Worm (Caenorhabditis elegans) whole organism, mixed stage, embryonic: ENCODE results near the gene F20D12.7.

Experiments
- M03D4.4 ChIP-seq: sonication (generic microtip); optimal IDR thresholded peaks from 2 replicates; lab custom pipeline; 2017; ENCODE audit warnings: mild to moderate bottlenecking, missing genetic modification characterization, missing compliant biosample characterization
- blmp-1 ChIP-seq: fragments of 150-350 bp; optimal IDR thresholded peaks from 2 replicates; lab custom pipeline; 2014; ENCODE audit warnings: missing biosample characterization, missing genetic modification characterization
- ceh-39 ChIP-seq: fragments of 150-350 bp; optimal IDR thresholded peaks from 2 replicates; lab custom pipeline; 2014; ENCODE audit warnings: missing biosample characterization, missing genetic modification characterization
- ceh-43 ChIP-seq: fragments of 200-800 bp; sonication (Bioruptor generic); optimal IDR thresholded peaks from 2 replicates; lab custom pipeline; 2018; ENCODE audit warnings: mild to moderate bottlenecking, missing genetic modification characterization, moderate library complexity, missing compliant biosample characterization
- ceh-83 ChIP-seq: fragments of 200-800 bp; sonication (Bioruptor generic); optimal IDR thresholded peaks from 2 replicates; lab custom pipeline; 2018; ENCODE audit warnings: mild to moderate bottlenecking, missing genetic modification characterization, missing compliant biosample characterization
- ces-1 ChIP-seq: fragments of 150-350 bp; optimal IDR thresholded peaks from 2 replicates; lab custom pipeline; 2014; ENCODE audit warnings: missing biosample characterization, missing genetic modification reagents, missing genetic modification characterization
- drap-1 ChIP-seq: fragments of 200-800 bp; sonication (Bioruptor generic); optimal IDR thresholded peaks from 3 replicates; lab custom pipeline; 2018; ENCODE audit warnings: mild to moderate bottlenecking, missing genetic modification characterization, missing compliant biosample characterization
- elt-1 ChIP-seq: sonication (generic microtip); optimal IDR thresholded peaks from 2 replicates; lab custom pipeline; 2017; ENCODE audit warnings: missing genetic modification characterization, mild to moderate bottlenecking, missing compliant biosample characterization, antibody characterized with exemption, moderate library complexity, borderline replicate concordance; ENCODE audit not compliant: insufficient read depth
- elt-3 ChIP-seq: fragments of 150-350 bp; optimal IDR thresholded peaks from 2 replicates; lab custom pipeline; 2014; ENCODE audit warnings: missing biosample characterization, missing genetic modification characterization
- flh-1 ChIP-seq: fragments of 200-800 bp; sonication (Bioruptor generic); optimal IDR thresholded peaks from 2 replicates; lab custom pipeline; 2018; ENCODE audit warnings: mild to moderate bottlenecking, missing genetic modification characterization, moderate library complexity, missing compliant biosample characterization
- ham-2 ChIP-seq: fragments of 200-800 bp; sonication (Bioruptor generic); optimal IDR thresholded peaks from 2 replicates; lab custom pipeline; 2018; ENCODE audit warnings: mild to moderate bottlenecking, missing genetic modification characterization, missing compliant biosample characterization
- hlh-1 ChIP-seq: fragments of 150-350 bp; optimal IDR thresholded peaks from 2 replicates; lab custom pipeline; 2014; ENCODE audit warnings: missing biosample characterization, missing genetic modification reagents, missing genetic modification characterization
- lin-13 ChIP-seq: fragments of 150-350 bp; optimal IDR thresholded peaks from 2 replicates; lab custom pipeline; 2014; ENCODE audit warnings: missing biosample characterization, missing genetic modification characterization
- lsy-2 ChIP-seq: fragments of 150-350 bp; optimal IDR thresholded peaks from 2 replicates; lab custom pipeline; 2014; ENCODE audit warnings: missing biosample characterization, missing genetic modification characterization
- mab-5 ChIP-seq: fragments of 150-350 bp; optimal IDR thresholded peaks from 2 replicates; lab custom pipeline; 2014; ENCODE audit warnings: missing biosample characterization, missing genetic modification characterization
- mep-1 ChIP-seq: fragments of 150-350 bp; optimal IDR thresholded peaks from 2 replicates; lab custom pipeline; 2017; ENCODE audit warnings: missing biosample characterization, missing genetic modification reagents, missing genetic modification characterization, inconsistent platforms
- mls-2 ChIP-seq: sonication (generic microtip); optimal IDR thresholded peaks from 2 replicates; lab custom pipeline; 2016; ENCODE audit warnings: mild to moderate bottlenecking, missing genetic modification characterization, moderate library complexity, missing compliant biosample characterization
- nhr-12 ChIP-seq: fragments of 150-350 bp; optimal IDR thresholded peaks from 2 replicates; lab custom pipeline; 2014; ENCODE audit warnings: missing biosample characterization, missing genetic modification characterization
- nhr-2 ChIP-seq: fragments of 150-350 bp; optimal IDR thresholded peaks from 2 replicates; lab custom pipeline; 2014; ENCODE audit warnings: missing biosample characterization, missing genetic modification characterization
- nhr-237 ChIP-seq: fragments of 150-350 bp; optimal IDR thresholded peaks from 2 replicates; lab custom pipeline; 2014; ENCODE audit warnings: missing biosample characterization, missing genetic modification characterization
- nhr-76 ChIP-seq: sonication (generic microtip); optimal IDR thresholded peaks from 2 replicates; lab custom pipeline; 2017; ENCODE audit warnings: missing biosample characterization, missing genetic modification characterization
- pha-4 ChIP-seq: fragments of 150-350 bp; optimal IDR thresholded peaks from 2 replicates; lab custom pipeline; 2018; ENCODE audit warnings: missing biosample characterization, missing genetic modification reagents, missing genetic modification characterization
- sem-2 ChIP-seq: fragments of 200-800 bp; sonication (Bioruptor generic); optimal IDR thresholded peaks from 2 replicates; lab custom pipeline; 2018; ENCODE audit warnings: mild to moderate bottlenecking, missing genetic modification characterization, missing compliant biosample characterization
- tbx-8 ChIP-seq: fragments of 200-800 bp; sonication (Bioruptor generic); optimal IDR thresholded peaks from 2 replicates; lab custom pipeline; 2018; ENCODE audit warnings: mild to moderate bottlenecking, missing genetic modification characterization, moderate library complexity, missing compliant biosample characterization
- unc-120 ChIP-seq: sonication (generic microtip); optimal IDR thresholded peaks from 2 replicates; lab custom pipeline; 2017; ENCODE audit warnings: missing genetic modification characterization, missing compliant biosample characterization; ENCODE audit not compliant: poor library complexity, severe bottlenecking
- unc-39 ChIP-seq: fragments of 150-350 bp; optimal IDR thresholded peaks from 2 replicates; lab custom pipeline; 2014; ENCODE audit warnings: missing biosample characterization, missing genetic modification characterization
- unc-62 ChIP-seq: fragments of 150-350 bp; optimal IDR thresholded peaks from 2 replicates; lab custom pipeline; 2014; ENCODE audit warnings: missing biosample characterization, missing genetic modification reagents, missing genetic modification characterization
- ztf-11 ChIP-seq: fragments of 150-350 bp; optimal IDR thresholded peaks from 2 replicates; lab custom pipeline; 2014; ENCODE audit warnings: missing biosample characterization, missing genetic modification characterization

The F20D12.7 gene

DNA sequence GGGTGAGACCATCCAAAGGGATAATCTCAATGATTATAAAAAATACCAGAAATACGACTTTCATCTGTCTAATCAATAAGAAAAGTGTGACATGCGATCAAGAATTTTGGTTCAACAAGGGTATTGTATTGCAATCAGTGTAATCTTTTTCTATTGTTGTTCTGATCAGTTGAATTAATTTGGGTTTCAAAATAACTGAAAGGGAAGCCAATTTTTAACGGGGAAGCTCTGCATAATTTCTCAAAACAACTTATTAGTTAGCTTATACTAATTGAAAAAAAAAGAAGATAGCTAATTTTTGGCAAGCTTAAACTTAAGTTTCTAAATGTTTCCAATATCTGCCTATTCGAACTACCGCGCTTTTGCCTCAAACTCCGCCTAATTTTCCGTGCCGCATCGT, 11.5 kb downstream of the F20D12.7 start, which contains the start of gene C49H3.12:
Gene C49H3.12 (minus strand): TSS at position 101 of the 400 bp plus-strand sequence.
- TF ChIP-seq lsy-2 (tag; lab: Kevin White, UChicago) (no peak), unc-39 (tag; lab: Kevin White, UChicago) (no peak), M03D4.4 (tag; lab: Kevin White, UChicago) (no peak), drap-1 (no peak), sem-2 (GFP tag; lab: Kevin White, UChicago) (no peak), tbx-8 (GFP tag; lab: Kevin White, UChicago) (no peak), nhr-237 (tag; lab: Kevin White, UChicago) (no peak), flh-1 (no peak), ceh-43 (GFP tag; lab: Kevin White, UChicago) (no peak), ceh-39 (tag; lab: Kevin White, UChicago) (no peak), ztf-11 (no peak), pha-4 (tag; lab: Kevin White, UChicago) (no peak), hlh-1 (tag; lab: Kevin White, UChicago) (no peak), nhr-2 (tag; lab: Kevin White, UChicago) (no peak), mep-1 (tag; lab: Kevin White, UChicago) (no peak), blmp-1 (no peak), ces-1 (GFP tag; lab: Kevin White, UChicago) (no peak), lin-13 (tag; lab: Kevin White, UChicago) (no peak)
- TF ChIP-seq, all 35 proteins: peak for 0

DNA sequence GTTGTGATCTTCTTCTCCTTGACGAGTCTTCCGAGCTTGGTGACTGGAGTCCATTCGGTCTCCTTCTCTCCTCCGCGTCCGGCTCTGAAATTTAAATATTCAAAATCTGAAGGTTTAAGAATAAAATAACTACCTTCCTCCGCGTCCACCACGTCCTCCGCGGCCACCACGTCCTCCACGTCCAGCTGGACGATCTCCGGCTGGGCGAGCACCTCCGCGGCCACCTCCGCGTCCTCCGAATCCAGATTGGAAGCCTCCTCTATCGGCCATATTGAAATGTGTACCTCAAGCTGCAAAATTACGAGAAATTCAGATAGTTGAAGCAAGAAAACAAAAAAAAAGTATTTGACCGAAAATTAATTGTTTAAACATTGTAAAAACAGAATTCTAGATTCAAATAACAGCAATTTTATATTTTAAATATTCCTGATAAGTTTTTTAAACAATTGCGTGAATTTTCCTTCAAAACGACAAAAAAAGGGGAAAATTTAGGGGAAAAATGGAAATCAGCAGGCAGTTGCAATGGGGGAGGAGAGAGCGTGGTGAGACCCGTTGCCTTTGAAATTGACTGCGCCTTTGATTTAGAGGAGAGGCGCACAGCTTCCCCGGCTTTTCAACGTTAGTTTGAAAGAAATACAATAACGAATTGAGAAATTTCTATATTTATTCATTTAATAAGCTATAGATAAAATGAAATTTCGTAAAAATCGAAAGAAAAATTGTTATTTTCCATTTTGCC, 12.5 kb downstream of the F20D12.7 start, which contains the start of gene rps-2:
Gene rps-2 (minus strand): TSS at position 290 of the 739 bp plus-strand sequence.
- TF ChIP-seq unc-120 (tag; lab: Kevin White, UChicago) (peak; percentile 9), lsy-2 (tag; lab: Kevin White, UChicago) (peak; percentile 64), nhr-12 (tag; lab: Kevin White, UChicago) (no peak), ztf-11 (no peak), tbx-8 (GFP tag; lab: Kevin White, UChicago) (no peak), mab-5 (no peak), elt-3 (tag; lab: Kevin White, UChicago) (no peak), hlh-1 (tag; lab: Kevin White, UChicago) (peak; percentile 30), mep-1 (tag; lab: Kevin White, UChicago) (peak; percentile 31)

ce11 chrIV:7924975-7925828, 13.5 kb downstream of the F20D12.7 start:
- TF ChIP-seq hlh-1 (tag; lab: Kevin White, UChicago) (no peak), sem-2 (GFP tag; lab: Kevin White, UChicago) (no peak), mab-5 (no peak), drap-1 (no peak), elt-1 (tag; lab: Kevin White, UChicago) (no peak), nhr-2 (tag; lab: Kevin White, UChicago) (no peak), nhr-12 (tag; lab: Kevin White, UChicago) (no peak), unc-62 (no peak), ztf-11 (no peak), pha-4 (tag; lab: Kevin White, UChicago) (no peak), flh-1 (no peak), ham-2 (GFP tag; lab: Kevin White, UChicago) (no peak), mls-2 (tag; lab: Kevin White, UChicago) (no peak), lin-13 (tag; lab: Kevin White, UChicago) (no peak), lsy-2 (tag; lab: Kevin White, UChicago) (no peak), ceh-39 (tag; lab: Kevin White, UChicago) (no peak), unc-39 (tag; lab: Kevin White, UChicago) (no peak), tbx-8 (GFP tag; lab: Kevin White, UChicago) (no peak), nhr-76 (tag; lab: Kevin White, UChicago) (no peak), M03D4.4 (tag; lab: Kevin White, UChicago) (no peak)

DNA sequence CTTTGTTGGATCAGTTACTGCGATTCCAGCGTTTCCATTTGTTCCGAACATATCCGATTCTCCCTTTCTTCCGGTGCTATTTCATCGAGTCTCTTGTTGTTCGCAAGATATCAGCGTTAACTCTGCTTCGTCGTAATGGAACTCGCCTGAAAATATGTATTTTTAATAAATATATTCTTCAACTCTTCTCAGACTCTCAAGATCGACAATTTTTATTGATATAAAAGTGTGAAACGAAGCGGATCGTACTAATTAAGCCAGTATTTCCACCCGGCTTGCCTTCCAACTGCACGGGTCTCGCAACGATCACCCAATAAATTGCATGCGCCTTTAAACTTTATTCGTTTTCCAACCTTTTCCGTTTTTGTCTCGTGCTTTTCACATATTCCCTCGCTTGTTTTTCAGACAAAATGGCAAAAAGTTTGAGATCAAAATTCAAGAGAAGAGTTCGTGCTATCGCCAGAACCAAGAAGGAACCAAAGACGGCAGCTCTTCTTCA, 14.7 kb downstream of the F20D12.7 start, which contains the start of the genes xpo-3 and C49H3.3:
Gene xpo-3 (minus strand): TSS at position 51 of the 499 bp plus-strand sequence.
Gene C49H3.3 (plus strand): TSS at position 369 of the 499 bp plus-strand sequence.
- peak; percentile 68 for TF ChIP-seq ces-1 (GFP tag; lab: Kevin White, UChicago)
- TF ChIP-seq unc-39 (tag; lab: Kevin White, UChicago): no peak
- peak; percentile 55 for TF ChIP-seq ham-2 (GFP tag; lab: Kevin White, UChicago)
- no peak for TF ChIP-seq ceh-83 (GFP tag; lab: Kevin White, UChicago)
- TF ChIP-seq tbx-8 (GFP tag; lab: Kevin White, UChicago): no peak
- peak; percentile 78 for TF ChIP-seq mep-1 (tag; lab: Kevin White, UChicago)
- TF ChIP-seq lin-13 (tag; lab: Kevin White, UChicago): peak; percentile 11
- no peak for TF ChIP-seq elt-1 (tag; lab: Kevin White, UChicago)
- peak; percentile 18 for TF ChIP-seq lsy-2 (tag; lab: Kevin White, UChicago)
